Worm (Caenorhabditis elegans): ENCODE results near the gene T01G5.8.

ce11 chrV:15089438-15089837 is 26.6 kb upstream of the T01G5.8 start, which contains the start of the genes C01G10.5 and C01G10.4:
- TF ChIP-seq nhr-71 (tag; optimal IDR thresholded peaks at IDR 0.05) = no peak
- TF ChIP-seq lin-35 (GFP tag; optimal IDR thresholded peaks at IDR 0.05) = no peak
- no peak for TF ChIP-seq ceh-8 (GFP tag; optimal IDR thresholded peaks at IDR 0.05)
- no peak for TF ChIP-seq snpc-4 (tag; optimal IDR thresholded peaks at IDR 0.05)
- TF ChIP-seq lir-3 (tag; optimal IDR thresholded peaks at IDR 0.05; ENCODE audit: poor library complexity) = no peak
- no peak for TF ChIP-seq lin-15B (tag; optimal IDR thresholded peaks at IDR 0.05)
- no peak for TF ChIP-seq irx-1 (tag; optimal IDR thresholded peaks at IDR 0.05)
